Fruit fly (Drosophila melanogaster): Measurements from ENCODE around the gene escl.

The escl gene

dm6 chr2L:12011682-12012655 lies 21.2 kb downstream of the escl start (continued):
- TF ChIP-seq CG10267 (tag; optimal IDR thresholded peaks at IDR 0.05): peak; percentile 55
- peak; percentile 67 for TF ChIP-seq CG12391 (tag; optimal IDR thresholded peaks at IDR 0.05)
- peak; percentile 51 for TF ChIP-seq CG1792 (GFP tag; optimal IDR thresholded peaks at IDR 0.05)
- TF ChIP-seq tup (GFP tag; optimal IDR thresholded peaks at IDR 0.05): peak; percentile 24
- TF ChIP-seq mld (GFP tag; IDR thresholded peaks at IDR 0.05; ENCODE audit: partially characterized antibody): no peak
- no peak for TF ChIP-seq CG32767 (GFP tag; IDR thresholded peaks at IDR 0.05)
- peak in 1 of 2 experiments; percentile 93 for TF ChIP-seq Hr78 (GFP tag; optimal IDR thresholded peaks at IDR 0.05)
- TF ChIP-seq Lim3 (GFP tag; IDR thresholded peaks at IDR 0.05): no peak
- peak; percentile 57 for TF ChIP-seq CG11398 (GFP tag; optimal IDR thresholded peaks at IDR 0.05)
- TF ChIP-seq ci (GFP tag; IDR thresholded peaks at IDR 0.05): no peak
- TF ChIP-seq pfk (GFP tag; optimal IDR thresholded peaks at IDR 0.05): peak; percentile 95
- TF ChIP-seq CG31388 (GFP tag; optimal IDR thresholded peaks at IDR 0.05): peak; percentile 26
- no peak for TF ChIP-seq CG3847 (GFP tag; IDR thresholded peaks at IDR 0.05)
- peak; percentile 38 for TF ChIP-seq sqz (GFP tag; optimal IDR thresholded peaks at IDR 0.05)
- TF ChIP-seq CG3838 (GFP tag; optimal IDR thresholded peaks at IDR 0.05): peak; percentile 46
- peak; percentile 21 for TF ChIP-seq slp2 (GFP tag; optimal IDR thresholded peaks at IDR 0.05)
- TF ChIP-seq cas (GFP tag; IDR thresholded peaks at IDR 0.05): no peak
- peak; percentile 41 for TF ChIP-seq da (GFP tag; optimal IDR thresholded peaks at IDR 0.05)
- TF ChIP-seq hth (optimal IDR thresholded peaks at IDR 0.05): no peak
- peak; percentile 51 for TF ChIP-seq CG10431 (GFP tag; optimal IDR thresholded peaks at IDR 0.05)
- peak; percentile 58 for TF ChIP-seq phol (tag; optimal IDR thresholded peaks at IDR 0.05)
- no peak for TF ChIP-seq gt (GFP tag; IDR thresholded peaks at IDR 0.05)
- TF ChIP-seq CG13424 (tag; optimal IDR thresholded peaks at IDR 0.05): peak; percentile 55
- peak in 1 of 2 experiments; percentile 52 for TF ChIP-seq crp (GFP tag; optimal IDR thresholded peaks at IDR 0.05)
- TF ChIP-seq Hr3 (GFP tag; optimal IDR thresholded peaks at IDR 0.05): peak; percentile 36
- no peak for TF ChIP-seq B-H1 (GFP tag; IDR thresholded peaks at IDR 0.05)
- TF ChIP-seq psq (GFP tag; optimal IDR thresholded peaks at IDR 0.05): no peak
- TF ChIP-seq wek (GFP tag; optimal IDR thresholded peaks at IDR 0.05): peak; percentile 69
- TF ChIP-seq fu2 (GFP tag; optimal IDR thresholded peaks at IDR 0.05): peak; percentile 58
- peak; percentile 62 for TF ChIP-seq CG3281 (GFP tag; optimal IDR thresholded peaks at IDR 0.05)
- TF ChIP-seq exex (tag; optimal IDR thresholded peaks at IDR 0.05): peak; percentile 85
- TF ChIP-seq CG16779 (GFP tag; IDR thresholded peaks at IDR 0.05): no peak
- TF ChIP-seq Nf-YA (GFP tag; IDR thresholded peaks at IDR 0.05): no peak
- TF ChIP-seq wdn (GFP tag; IDR thresholded peaks at IDR 0.05): no peak
- no peak for TF ChIP-seq Scr (GFP tag; IDR thresholded peaks at IDR 0.05; ENCODE audit: partially characterized antibody)
- TF ChIP-seq kah (GFP tag; optimal IDR thresholded peaks at IDR 0.05): peak; percentile 100
- TF ChIP-seq CG11504 (tag; optimal IDR thresholded peaks at IDR 0.05): peak; percentile 80
- peak in 1 of 2 experiments; percentile 93 for TF ChIP-seq Eip74EF (GFP tag; optimal IDR thresholded peaks at IDR 0.05)
- peak; percentile 34 for TF ChIP-seq Max (GFP tag; optimal IDR thresholded peaks at IDR 0.05)
- TF ChIP-seq CG31441 (GFP tag; IDR thresholded peaks at IDR 0.05): no peak
- no peak for TF ChIP-seq CG17361 (GFP tag; IDR thresholded peaks at IDR 0.05)
- peak; percentile 26 for TF ChIP-seq CG8281 (tag; optimal IDR thresholded peaks at IDR 0.05)
- peak; percentile 13 for TF ChIP-seq Neu2 (GFP tag; optimal IDR thresholded peaks at IDR 0.05; ENCODE audit: borderline replicate concordance)
- peak; percentile 26 to 63 for TF ChIP-seq bsh (GFP tag; optimal IDR thresholded peaks at IDR 0.05)
- peak; percentile 87 for TF ChIP-seq ERR (GFP tag; optimal IDR thresholded peaks at IDR 0.05)

Measured in whole organism, embryonic.